Worm (Caenorhabditis elegans) whole organism, L2 larva: ENCODE measurements around the gene ZK250.13.

Experiments used
- lin-11 ChIP-seq: fragments of 150-350 bp; sonication (generic microtip); optimal IDR thresholded peaks from 2 replicates; lab custom pipeline; 2014; ENCODE audit warnings: missing biosample characterization, missing genetic modification characterization, inconsistent platforms, mixed read lengths
- lin-13 ChIP-seq: fragments of 150-350 bp; optimal IDR thresholded peaks from 2 replicates; lab custom pipeline; 2014; ENCODE audit warnings: missing biosample characterization, missing genetic modification reagents, missing genetic modification characterization

ce11 chrII:1917862-1918261 is 21.7 kb downstream of the ZK250.13 start, which contains the start of gene bath-4:
- no peak for TF ChIP-seq lin-11
- TF ChIP-seq lin-13 (GFP tag; lab: Kevin White, UChicago): no peak
